Worm (Caenorhabditis elegans) whole organism, L4/young adult: ENCODE measurements around the gene Y119D3B.12.

Experiments
- W03F9.2 ChIP-seq: fragments of 150-350 bp; optimal IDR thresholded peaks from 2 replicates; lab custom pipeline; 2014; ENCODE audit warnings: missing biosample characterization, missing genetic modification characterization
- dao-5 ChIP-seq: sonication (generic microtip); optimal IDR thresholded peaks from 2 replicates; lab custom pipeline; 2016; ENCODE audit warnings: missing genotype, missing genetic modification characterization, moderate library complexity, missing compliant biosample characterization
- him-1 ChIP-seq: sonication (generic microtip); optimal IDR thresholded peaks from 2 replicates; lab custom pipeline; 2016; ENCODE audit warnings: missing genotype, missing genetic modification reagents, missing genetic modification characterization, missing compliant biosample characterization

Y119D3B.12 gene

DNA sequence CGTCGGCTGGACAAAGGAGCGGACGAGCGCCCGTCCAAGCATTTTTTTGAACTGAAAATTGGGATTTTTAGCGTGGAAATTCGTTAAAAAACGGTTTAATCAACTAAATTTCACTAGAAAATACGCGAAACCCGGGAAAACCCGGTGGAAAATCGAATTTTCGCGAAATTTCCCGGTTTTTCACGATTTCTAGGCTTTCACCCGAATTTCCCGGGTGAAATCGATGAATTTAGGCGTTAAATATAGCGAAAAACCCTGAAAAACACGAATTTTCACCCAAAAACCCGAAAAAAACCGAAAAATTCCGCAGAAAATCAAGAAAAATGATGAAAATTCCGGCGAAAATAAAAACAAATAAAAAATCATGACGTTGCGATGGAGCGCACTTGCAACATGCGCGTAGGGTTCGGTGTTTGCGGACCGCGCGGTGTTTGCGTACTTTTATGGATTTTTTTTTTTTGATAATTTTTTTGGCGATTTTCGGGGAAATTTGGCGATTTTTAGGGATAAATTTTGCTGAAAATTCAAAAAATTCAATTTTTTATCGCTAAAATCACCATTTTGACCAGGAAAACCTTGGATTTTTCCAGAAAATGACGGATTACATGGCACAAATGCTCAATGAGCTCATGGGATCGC, at the start of gene Y119D3B.12, which contains the start of gene mrpl-45:
TSS of gene Y119D3B.12 (plus strand) at position 589 of the 639 bp plus-strand sequence.
TSS of gene mrpl-45 (minus strand) at position 51 of the 639 bp plus-strand sequence.
- TF ChIP-seq dao-5 (tag; lab: Kevin White, UChicago) (no peak), him-1 (tag; lab: Kevin White, UChicago) (no peak), W03F9.2 (peak; percentile 76)

DNA sequence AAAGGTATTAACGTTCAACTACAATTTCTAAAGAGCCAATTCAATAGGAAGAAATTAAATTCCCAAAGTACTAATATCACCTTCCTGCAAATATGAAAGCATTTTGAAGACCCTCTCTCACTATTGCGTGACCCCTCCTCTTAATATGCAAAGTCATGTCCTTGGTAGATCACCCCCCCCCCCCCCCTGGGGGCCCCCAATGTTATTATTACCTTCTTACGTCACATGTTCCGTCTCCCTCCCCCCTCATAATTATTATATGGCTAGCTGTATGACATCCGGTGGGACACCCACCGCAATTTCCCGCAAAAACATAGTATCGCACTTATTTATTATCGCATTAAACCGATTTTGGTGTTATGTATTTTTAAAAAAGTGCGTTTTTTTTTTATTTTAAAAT, 40.4 kb upstream of the Y119D3B.12 start:
- TF ChIP-seq dao-5 (tag; lab: Kevin White, UChicago) = no peak
- no peak for TF ChIP-seq him-1 (tag; lab: Kevin White, UChicago)
- no peak for TF ChIP-seq W03F9.2

DNA sequence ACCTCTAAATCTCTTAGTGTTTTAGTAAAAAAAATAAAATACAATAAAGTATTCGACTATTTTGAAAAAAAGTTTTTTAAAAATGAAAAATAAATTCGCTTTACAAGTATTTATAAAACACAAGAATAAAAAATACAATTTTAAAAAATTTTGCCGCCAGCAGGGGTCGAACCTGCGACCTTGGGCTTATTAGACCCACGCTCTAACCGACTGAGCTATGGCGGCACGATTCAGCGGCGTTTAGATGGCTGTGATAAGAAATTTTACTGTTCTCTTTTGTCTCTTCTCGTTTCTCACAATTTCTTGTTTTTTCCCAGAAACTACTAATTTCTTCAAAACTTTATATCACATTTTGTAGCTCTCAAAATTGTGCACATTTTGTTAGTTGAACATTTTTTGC, 39.1 kb upstream of the Y119D3B.12 start:
- TF ChIP-seq dao-5 (tag; lab: Kevin White, UChicago) (no peak), him-1 (tag; lab: Kevin White, UChicago) (no peak), W03F9.2 (no peak)

DNA sequence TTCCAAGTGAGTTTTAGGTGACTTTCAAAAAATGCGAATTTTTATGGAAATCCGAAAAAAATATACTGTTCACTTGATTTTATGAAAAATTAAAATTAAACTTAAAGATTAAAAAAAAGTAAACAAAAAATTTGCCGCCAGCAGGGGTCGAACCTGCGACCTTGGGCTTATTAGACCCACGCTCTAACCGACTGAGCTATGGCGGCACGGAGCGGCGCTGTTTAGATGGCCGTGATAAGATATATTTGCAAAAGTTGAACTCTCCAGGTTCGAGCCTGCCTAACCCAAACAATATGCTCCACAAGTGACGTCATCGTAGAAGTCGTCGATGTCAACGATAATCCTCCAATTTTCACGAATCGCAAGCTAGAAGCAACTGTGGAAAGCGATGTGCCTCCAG, 37.7 kb upstream of the Y119D3B.12 start:
- no peak for TF ChIP-seq dao-5 (tag; lab: Kevin White, UChicago)
- no peak for TF ChIP-seq W03F9.2
- TF ChIP-seq him-1 (tag; lab: Kevin White, UChicago) = no peak

DNA sequence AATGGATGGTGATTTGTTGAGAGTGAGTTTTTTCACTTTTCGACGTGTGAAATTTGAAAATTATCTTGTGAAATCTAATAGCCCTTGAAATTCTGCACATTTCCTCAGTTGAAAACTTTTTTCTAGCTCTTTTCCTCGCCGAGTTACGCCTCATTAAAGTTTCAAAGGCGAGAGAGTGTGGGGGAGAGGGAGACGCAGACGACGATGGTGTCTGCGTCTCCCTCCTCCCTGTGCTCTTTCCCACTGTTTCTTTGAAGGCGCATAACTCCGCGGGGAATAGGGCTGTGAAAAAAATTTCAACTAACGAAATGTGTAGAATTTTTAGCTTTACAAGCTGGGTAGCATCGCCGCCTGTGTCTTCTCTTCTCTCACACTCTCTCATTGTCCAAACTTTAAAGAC, 36.0 kb upstream of the Y119D3B.12 start:
- TF ChIP-seq him-1 (tag; lab: Kevin White, UChicago) (no peak), dao-5 (tag; lab: Kevin White, UChicago) (no peak), W03F9.2 (no peak)

DNA sequence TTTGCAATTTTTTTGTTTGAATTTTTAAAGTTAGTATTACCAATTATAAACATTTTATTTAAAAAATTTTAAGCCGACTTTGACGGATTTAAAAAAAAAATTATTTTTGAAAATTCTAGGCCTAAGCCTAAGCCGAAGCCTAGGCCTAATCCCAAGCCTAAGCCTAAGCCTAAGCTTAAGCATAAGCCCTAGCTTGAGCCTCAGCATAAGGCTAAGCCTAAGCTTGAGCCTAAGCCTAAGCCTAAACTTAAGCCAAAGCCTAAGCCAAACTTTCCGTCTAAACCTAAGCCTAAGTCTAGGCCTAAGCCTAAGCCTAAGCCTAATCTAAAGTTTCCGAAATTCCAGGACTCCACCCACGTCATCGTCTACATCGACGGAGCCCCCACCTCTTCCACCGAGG, 32.7 kb upstream of the Y119D3B.12 start:
- TF ChIP-seq dao-5 (tag; lab: Kevin White, UChicago) = no peak
- no peak for TF ChIP-seq W03F9.2
- TF ChIP-seq him-1 (tag; lab: Kevin White, UChicago) = no peak

DNA sequence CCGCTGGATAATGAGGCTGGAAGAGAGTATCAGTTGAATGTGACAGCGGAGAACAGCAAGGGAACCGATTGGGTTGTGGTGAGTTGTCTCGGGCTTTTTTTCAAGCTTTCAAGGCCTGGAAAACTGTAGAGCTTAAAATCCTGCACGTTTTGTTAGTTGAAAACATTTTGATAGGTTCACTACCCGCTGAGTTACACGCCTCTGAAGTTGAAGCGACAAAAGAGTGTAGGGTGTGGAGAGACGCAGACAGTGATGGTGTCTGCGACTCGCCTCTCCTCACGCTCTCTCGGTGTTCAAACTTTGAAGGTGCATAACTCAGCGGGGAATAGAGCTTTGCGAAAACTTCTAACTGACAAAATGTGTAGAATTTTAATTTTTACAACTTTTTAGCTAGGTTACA, 29.0 kb upstream of the Y119D3B.12 start:
- TF ChIP-seq him-1 (tag; lab: Kevin White, UChicago) = no peak
- TF ChIP-seq dao-5 (tag; lab: Kevin White, UChicago) = no peak
- no peak for TF ChIP-seq W03F9.2

DNA sequence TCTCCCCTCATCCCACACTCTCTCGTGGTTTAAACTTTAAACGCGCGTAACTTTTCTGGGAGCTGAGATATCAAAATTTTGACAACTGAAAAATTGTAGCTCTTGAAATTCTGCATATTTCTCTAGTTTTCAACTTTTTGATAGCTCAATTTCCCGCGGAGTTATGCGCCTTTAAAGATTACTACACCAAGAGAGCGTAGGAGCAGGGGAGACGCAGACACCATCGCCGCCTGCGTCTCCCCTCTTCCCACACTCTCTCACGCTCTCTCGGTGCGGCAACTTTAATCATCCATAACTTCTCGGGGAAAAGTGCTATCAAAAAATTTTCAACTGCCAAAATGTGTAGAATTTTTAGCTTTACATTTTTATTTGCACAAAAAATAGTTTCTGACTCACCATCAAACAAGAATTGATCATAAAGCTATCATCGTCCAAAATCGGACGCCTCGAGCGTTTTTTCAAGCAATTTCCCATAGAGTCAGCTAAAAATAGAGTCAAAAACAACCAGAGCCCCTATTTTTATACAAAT, 26.2 kb upstream of the Y119D3B.12 start, which contains the start of gene eak-3:
TSS of gene eak-3 (minus strand) at position 479 of the 529 bp plus-strand sequence.
- TF ChIP-seq him-1 (tag; lab: Kevin White, UChicago) = no peak
- TF ChIP-seq dao-5 (tag; lab: Kevin White, UChicago) = no peak
- no peak for TF ChIP-seq W03F9.2

DNA sequence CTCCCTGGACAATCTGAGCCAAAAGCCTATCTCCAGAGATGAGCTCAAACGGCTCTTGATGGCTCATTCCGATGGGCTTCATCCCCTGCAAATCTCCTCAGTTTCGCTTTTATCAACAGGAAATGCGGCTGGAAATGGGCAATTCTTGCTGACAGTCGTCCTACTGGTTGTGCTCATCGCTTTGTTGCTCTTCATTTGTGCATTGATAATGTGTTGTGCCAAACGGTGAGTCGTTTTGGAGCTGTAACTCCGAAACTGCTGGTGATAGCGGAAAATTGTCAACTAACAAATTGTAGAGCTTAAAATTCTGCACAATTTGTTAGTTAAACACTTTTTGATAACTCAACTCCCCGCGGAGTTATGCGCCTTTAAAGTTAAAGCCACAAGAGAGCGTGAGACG, 23.3 kb upstream of the Y119D3B.12 start:
- TF ChIP-seq W03F9.2 (no peak), dao-5 (tag; lab: Kevin White, UChicago) (no peak), him-1 (tag; lab: Kevin White, UChicago) (no peak)

DNA sequence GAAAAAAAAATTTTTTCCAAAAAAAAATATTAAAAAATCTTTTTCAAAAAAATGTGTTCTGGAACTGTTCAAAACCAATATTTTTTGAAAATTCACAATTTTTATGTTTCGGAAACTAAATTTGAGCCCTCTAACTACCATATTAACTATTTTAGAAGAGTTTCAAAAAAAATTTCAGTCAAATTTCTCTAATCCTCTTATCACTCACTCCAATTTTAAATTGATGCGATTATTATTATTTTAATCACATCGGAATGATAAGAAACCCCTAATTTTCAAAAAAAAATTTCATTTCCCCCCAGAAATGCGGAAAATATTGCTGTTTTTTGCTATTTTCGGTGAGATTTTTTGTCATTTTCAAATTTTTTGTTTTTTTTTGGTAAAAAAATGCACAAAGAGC, 20.6 kb upstream of the Y119D3B.12 start, which contains the start of gene nspg-8:
TSS of gene nspg-8 (plus strand) at position 301 of the 400 bp plus-strand sequence.
- TF ChIP-seq him-1 (tag; lab: Kevin White, UChicago) (no peak), dao-5 (tag; lab: Kevin White, UChicago) (no peak), W03F9.2 (no peak)

DNA sequence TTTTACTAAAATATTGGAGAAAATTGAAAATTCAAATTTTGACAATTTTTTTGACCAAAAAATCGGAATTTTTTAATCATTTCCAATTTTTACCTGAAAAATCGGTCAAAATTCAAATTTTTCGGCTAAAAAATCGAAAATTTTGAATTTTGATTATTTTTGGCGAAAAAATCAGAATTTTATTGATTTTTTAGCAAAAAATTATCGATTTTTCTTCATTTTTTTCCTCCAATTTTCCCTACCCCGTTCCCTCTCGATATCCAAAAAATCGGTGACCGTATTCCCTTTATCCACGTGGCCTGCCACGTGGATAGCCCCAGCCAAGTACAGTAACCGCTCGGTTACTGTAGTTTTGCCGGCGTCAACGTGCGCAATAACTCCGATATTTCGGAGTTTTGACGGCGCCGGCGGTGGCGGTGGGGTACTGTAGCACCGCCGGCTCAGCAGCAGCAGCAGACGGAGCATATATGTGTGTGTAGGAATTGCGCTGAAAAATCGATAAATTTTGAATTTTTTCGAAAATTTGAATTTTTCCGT, 9.0 kb upstream of the Y119D3B.12 start, which contains the start of gene Y119D3B.14:
TSS of gene Y119D3B.14 (minus strand) at position 487 of the 537 bp plus-strand sequence.
- no peak for TF ChIP-seq W03F9.2
- TF ChIP-seq him-1 (tag; lab: Kevin White, UChicago) = no peak
- no peak for TF ChIP-seq dao-5 (tag; lab: Kevin White, UChicago)

DNA sequence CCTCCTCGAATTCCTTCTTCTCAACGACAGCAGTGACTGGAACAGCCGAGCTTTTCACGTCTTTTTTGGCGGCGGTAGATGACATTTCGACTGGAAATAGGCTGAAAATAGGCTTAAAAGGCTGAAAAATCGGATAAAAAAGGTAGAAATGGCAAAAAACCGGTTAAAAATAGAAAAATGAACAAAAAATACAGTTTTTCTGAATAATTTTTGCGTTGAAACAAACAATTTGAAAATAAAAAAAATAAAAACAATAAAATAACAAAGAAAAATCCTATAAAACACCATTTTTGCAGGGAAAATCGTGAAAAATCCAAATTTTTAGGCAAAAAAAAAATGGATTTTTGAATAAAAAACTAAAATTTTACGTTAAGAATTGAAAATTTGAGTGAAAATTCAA, 6.2 kb upstream of the Y119D3B.12 start, which contains the start of gene dss-1:
TSS of gene dss-1 (minus strand) at position 101 of the 400 bp plus-strand sequence.
- TF ChIP-seq dao-5 (tag; lab: Kevin White, UChicago) (no peak), him-1 (tag; lab: Kevin White, UChicago) (no peak), W03F9.2 (no peak)

DNA sequence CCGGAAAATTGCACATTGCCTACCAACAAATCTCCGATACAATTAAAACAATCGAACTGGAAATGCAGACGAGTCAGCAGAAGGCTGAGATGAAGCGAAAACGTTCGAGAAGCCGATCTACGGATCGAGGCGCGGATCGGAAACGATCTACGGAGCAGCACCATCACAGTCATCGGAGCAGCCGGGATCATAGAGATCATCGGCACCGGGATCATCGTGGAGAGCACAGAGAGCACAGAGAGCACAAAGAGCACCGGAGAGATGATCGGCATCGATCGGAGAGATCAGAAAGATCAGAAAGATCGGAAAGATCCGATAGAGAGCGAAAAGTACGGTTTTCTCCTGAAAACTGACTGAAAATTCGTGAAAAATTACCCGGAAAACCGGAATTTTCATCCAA, 3.1 kb downstream of the Y119D3B.12 start:
- no peak for TF ChIP-seq him-1 (tag; lab: Kevin White, UChicago)

DNA sequence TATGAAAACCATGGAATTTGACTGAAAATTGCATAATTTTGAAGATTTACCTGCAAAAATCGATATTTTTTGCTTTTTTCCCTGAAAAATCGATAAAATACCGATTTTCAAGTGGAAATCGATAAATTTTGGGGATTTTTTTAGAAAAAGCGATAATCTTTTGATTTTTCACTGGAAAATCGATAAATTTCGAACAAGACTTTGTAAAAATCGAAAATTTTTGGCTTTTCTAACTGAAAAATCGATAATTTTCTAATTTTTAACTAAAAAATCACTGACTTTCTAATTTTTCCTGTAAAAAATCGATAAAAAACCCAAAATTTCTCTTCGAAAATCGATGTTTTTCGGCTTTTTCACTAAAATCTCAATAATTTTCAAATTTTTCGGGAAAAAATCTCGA, 4.0 kb downstream of the Y119D3B.12 start:
- no peak for TF ChIP-seq him-1 (tag; lab: Kevin White, UChicago)
- TF ChIP-seq dao-5 (tag; lab: Kevin White, UChicago) = no peak
- TF ChIP-seq W03F9.2 = no peak
